Worm (Caenorhabditis elegans) whole organism, L3 larva: ENCODE data around the gene Y82E9BL.12.

Experiments used
- aly-2 ChIP-seq: fragments of 150-350 bp; optimal IDR thresholded peaks from 2 replicates; lab custom pipeline; 2014; ENCODE audit warnings: missing biosample characterization, missing genetic modification characterization
- egl-27 ChIP-seq: sonication (generic microtip); optimal IDR thresholded peaks from 4 replicates; lab custom pipeline; 2017; ENCODE audit warnings: missing biosample characterization, missing genetic modification reagents, missing genetic modification characterization
- fkh-10 ChIP-seq: sonication (generic microtip); optimal IDR thresholded peaks from 2 replicates; lab custom pipeline; 2017; ENCODE audit warnings: missing biosample characterization, missing genetic modification reagents, missing genetic modification characterization
- fos-1 ChIP-seq: fragments of 150-350 bp; optimal IDR thresholded peaks from 2 replicates; lab custom pipeline; 2014; ENCODE audit warnings: missing biosample characterization, missing genetic modification characterization
- jun-1 ChIP-seq: fragments of 150-350 bp; optimal IDR thresholded peaks from 2 replicates; lab custom pipeline; 2014; ENCODE audit warnings: missing biosample characterization, missing genetic modification reagents, missing genetic modification characterization
- nhr-12 ChIP-seq: fragments of 150-350 bp; optimal IDR thresholded peaks from 2 replicates; lab custom pipeline; 2014; ENCODE audit warnings: missing biosample characterization, missing genetic modification characterization
- skn-1 ChIP-seq: fragments of 150-350 bp; optimal IDR thresholded peaks from 2 replicates; lab custom pipeline; 2014; ENCODE audit warnings: missing biosample characterization, missing genetic modification characterization

DNA sequence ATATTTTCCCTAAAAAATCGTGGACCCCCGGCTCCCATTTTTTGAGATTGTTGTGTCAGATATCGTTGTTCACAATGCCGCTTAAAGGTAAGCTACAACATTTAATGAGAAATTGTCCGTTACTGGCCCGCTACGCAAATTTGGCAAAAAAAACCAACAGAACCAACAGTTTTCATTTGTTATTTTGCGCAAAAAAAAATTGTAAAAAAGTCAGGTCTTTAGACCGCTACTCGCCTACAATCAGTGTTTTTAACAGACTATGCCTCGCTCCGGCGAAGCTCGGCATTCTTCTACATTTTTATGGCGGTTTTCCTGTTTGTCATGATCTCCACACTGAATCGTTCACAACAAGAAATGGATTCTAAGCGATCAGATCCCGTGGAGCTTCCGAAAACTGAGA is at the start of gene Y82E9BL.12:
- TF ChIP-seq jun-1 = no peak
- no peak for TF ChIP-seq aly-2 (tag; lab: Kevin White, UChicago)
- TF ChIP-seq egl-27 (tag; lab: Kevin White, UChicago) = no peak
- TF ChIP-seq fos-1 (tag; lab: Kevin White, UChicago) = no peak
- no peak for TF ChIP-seq nhr-12 (tag; lab: Kevin White, UChicago)
- TF ChIP-seq skn-1 = no peak
- no peak for TF ChIP-seq fkh-10
